Fruit fly (Drosophila melanogaster): ENCODE measurements around the gene Vha100-1.

DNA sequence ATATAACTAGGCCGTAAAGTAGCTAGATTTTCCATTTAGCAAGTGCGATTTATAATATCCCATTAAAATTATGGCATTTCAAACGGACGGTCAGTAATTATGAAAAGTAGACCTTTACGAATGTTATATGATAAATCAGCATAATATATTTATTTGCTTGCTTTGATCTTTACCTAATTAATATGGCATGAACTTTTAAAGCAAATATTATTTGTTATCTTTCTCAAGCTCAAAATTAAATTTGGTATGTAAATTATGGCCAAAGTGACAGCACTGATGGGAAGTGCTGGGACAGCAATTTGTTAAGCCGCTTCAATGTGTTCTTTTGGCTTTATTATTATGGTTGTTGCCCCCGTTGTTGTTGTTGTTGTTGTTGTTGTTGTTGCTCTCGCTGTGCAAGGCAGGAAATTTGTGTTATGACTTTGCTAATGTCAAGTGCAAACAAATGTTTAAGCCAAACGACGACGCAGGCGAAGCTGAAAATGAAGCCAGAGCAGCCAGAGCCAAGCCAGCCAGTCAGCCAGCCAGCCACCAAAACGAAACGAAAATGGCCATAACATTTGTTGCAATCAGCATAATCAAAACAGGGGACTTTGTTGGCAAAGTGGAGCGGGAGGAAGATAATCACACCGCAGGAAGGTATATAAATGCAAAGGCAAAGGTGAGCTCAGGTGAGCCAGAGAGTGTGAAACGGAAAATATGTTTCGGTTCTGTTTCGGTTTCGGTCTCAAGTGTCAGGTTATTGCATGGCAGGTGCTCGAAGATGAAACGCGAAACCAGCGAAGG is 48.3 kb upstream of the Vha100-1 start:
- TF ChIP-seq Sox102F (GFP tag; optimal IDR thresholded peaks at IDR 0.05) (no peak), CG31627 (GFP tag; optimal IDR thresholded peaks at IDR 0.05) (no peak), CG8119 (GFP tag; IDR thresholded peaks at IDR 0.05) (no peak), CG6276 (GFP tag; optimal IDR thresholded peaks at IDR 0.05) (no peak), CG10631 (GFP tag; optimal IDR thresholded peaks at IDR 0.05) (no peak), acj6 (GFP tag; optimal IDR thresholded peaks at IDR 0.05) (no peak)

All from whole organism, prepupa.